Fruit fly (Drosophila melanogaster): ENCODE data around the gene CG10470.

- TF ChIP-seq CG13204 (GFP tag; optimal IDR thresholded peaks at IDR 0.05) (no peak), Ets98B (GFP tag; IDR thresholded peaks at IDR 0.05) (no peak), CG32121 (GFP tag; IDR thresholded peaks at IDR 0.05) (no peak), EcR (GFP tag; optimal IDR thresholded peaks at IDR 0.05) (no peak), CG34367 (tag; optimal IDR thresholded peaks at IDR 0.05) (no peak), rn (GFP tag; IDR thresholded peaks at IDR 0.05) (no peak), Snoo (tag; optimal IDR thresholded peaks at IDR 0.05) (no peak), Pif1B (GFP tag; optimal IDR thresholded peaks at IDR 0.05) (no peak), CG15710 (tag; optimal IDR thresholded peaks at IDR 0.05) (no peak), CG12605 (GFP tag; IDR thresholded peaks at IDR 0.05) (no peak), fd96Ca (GFP tag; IDR thresholded peaks at IDR 0.05) (no peak), CG4496 (GFP tag; IDR thresholded peaks at IDR 0.05) (no peak)
Measured at dm6 chr2L:19010037-19010436, 38.8 kb upstream of the CG10470 start.
